Worm (Caenorhabditis elegans): ENCODE results near the gene Y116F11A.3.

Y116F11A.3 gene

ce11 chrV:19727990-19728389, 841 bp upstream of the Y116F11A.3 start:
- no peak for TF ChIP-seq nhr-179 (tag; optimal IDR thresholded peaks at IDR 0.05)
- no peak for TF ChIP-seq snpc-1.1 (tag; optimal IDR thresholded peaks at IDR 0.05; ENCODE audit: insufficient read depth)
- no peak for TF ChIP-seq egl-18 (GFP tag; IDR thresholded peaks at IDR 0.05)
- no peak for TF ChIP-seq C17E4.6 (GFP tag; IDR thresholded peaks at IDR 0.05)
- no peak for TF ChIP-seq F33H1.4 (GFP tag; IDR thresholded peaks at IDR 0.05)
- no peak for TF ChIP-seq F39B2.1 (GFP tag; IDR thresholded peaks at IDR 0.05)
- no peak for TF ChIP-seq attf-3 (GFP tag; conservative IDR thresholded peaks at IDR 0.05)
- TF ChIP-seq mxl-1 (tag; optimal IDR thresholded peaks at IDR 0.05), result no peak
- TF ChIP-seq hmg-1.2 (GFP tag; IDR thresholded peaks at IDR 0.05), result peak; percentile 87
- no peak for TF ChIP-seq efl-1 (GFP tag; optimal IDR thresholded peaks at IDR 0.05)
- no peak for TF ChIP-seq let-607 (tag; optimal IDR thresholded peaks at IDR 0.05)
- 0 out of 2 replicates have a peak, but pooled peaks have one; percentile 7 for TF ChIP-seq mcd-1 (GFP tag; IDR thresholded peaks at IDR 0.05)
- TF ChIP-seq chd-7 (tag; optimal IDR thresholded peaks at IDR 0.05), result no peak
- TF ChIP-seq snpc-3.4 (tag; optimal IDR thresholded peaks at IDR 0.05), result no peak
- TF ChIP-seq cebp-2 (GFP tag; IDR thresholded peaks at IDR 0.05), result no peak
- no peak for TF ChIP-seq aptf-3 (GFP tag; IDR thresholded peaks at IDR 0.05)
- TF ChIP-seq F52B5.7 (tag; optimal IDR thresholded peaks at IDR 0.05), result no peak
- no peak for TF ChIP-seq pha-4 (tag; optimal IDR thresholded peaks at IDR 0.05)
- no peak for TF ChIP-seq lin-54 (GFP tag; optimal IDR thresholded peaks at IDR 0.05)
- no peak for TF ChIP-seq F10E7.11 (tag; optimal IDR thresholded peaks at IDR 0.05)
- TF ChIP-seq ceh-58 (GFP tag; IDR thresholded peaks at IDR 0.05), result no peak
- TF ChIP-seq F22D6.2 (tag; optimal IDR thresholded peaks at IDR 0.05), result no peak
- TF ChIP-seq lsy-27 (tag; optimal IDR thresholded peaks at IDR 0.05; ENCODE audit: borderline replicate concordance, insufficient read depth), result no peak
- TF ChIP-seq egrh-3 (GFP tag; IDR thresholded peaks at IDR 0.05), result peak; percentile 53; the same call in 1 of the 2 replicates
- TF ChIP-seq nfya-2 (GFP tag; IDR thresholded peaks at IDR 0.05), result no peak

DNA sequence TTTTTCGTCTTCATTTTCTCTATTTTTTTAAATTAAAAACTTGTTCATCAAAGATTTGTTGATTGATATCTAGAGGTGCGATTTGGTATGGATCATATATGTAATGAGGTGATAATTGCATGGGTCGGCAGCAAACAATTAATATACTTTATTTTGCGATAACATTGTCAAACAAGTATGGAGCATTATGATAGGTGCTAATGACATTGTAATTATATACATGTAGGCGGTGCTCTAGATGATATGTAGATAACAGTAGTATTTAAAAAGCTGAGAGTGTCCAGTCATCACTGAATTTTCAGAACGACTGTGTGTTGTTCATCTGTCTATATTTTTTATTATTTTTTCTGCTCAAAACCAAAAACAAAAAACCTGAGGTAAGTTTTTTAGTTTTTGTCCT, 1.4 kb downstream of the Y116F11A.3 start, which contains the start of gene Y116F11A.1:
Gene Y116F11A.1 (plus strand): TSS at position 301 of the 400 bp plus-strand sequence.
- no peak for TF ChIP-seq dpl-1 (GFP tag; optimal IDR thresholded peaks at IDR 0.05)
- TF ChIP-seq ekl-4 (GFP tag; IDR thresholded peaks at IDR 0.05), result no peak
- no peak for TF ChIP-seq nhr-179 (tag; optimal IDR thresholded peaks at IDR 0.05)
- no peak for TF ChIP-seq ceh-100 (GFP tag; IDR thresholded peaks at IDR 0.05)
- TF ChIP-seq lir-1 (GFP tag; conservative IDR thresholded peaks at IDR 0.05), result no peak
- no peak for TF ChIP-seq egl-44 (GFP tag; IDR thresholded peaks at IDR 0.05)
- TF ChIP-seq hrde-1 (tag; optimal IDR thresholded peaks at IDR 0.05; ENCODE audit: borderline replicate concordance), result no peak
- no peak for TF ChIP-seq Y95B8A.8 (GFP tag; IDR thresholded peaks at IDR 0.05)
- TF ChIP-seq madf-10 (tag; optimal IDR thresholded peaks at IDR 0.05), result no peak
- TF ChIP-seq ztf-18 (tag; optimal IDR thresholded peaks at IDR 0.05), result no peak
- TF ChIP-seq nhr-120 (GFP tag; IDR thresholded peaks at IDR 0.05), result no peak
- no peak for TF ChIP-seq D2030.7 (GFP tag; IDR thresholded peaks at IDR 0.05)
- no peak for TF ChIP-seq tlf-1 (GFP tag; optimal IDR thresholded peaks at IDR 0.05)
- no peak for TF ChIP-seq dox-1 (GFP tag; IDR thresholded peaks at IDR 0.05)

DNA sequence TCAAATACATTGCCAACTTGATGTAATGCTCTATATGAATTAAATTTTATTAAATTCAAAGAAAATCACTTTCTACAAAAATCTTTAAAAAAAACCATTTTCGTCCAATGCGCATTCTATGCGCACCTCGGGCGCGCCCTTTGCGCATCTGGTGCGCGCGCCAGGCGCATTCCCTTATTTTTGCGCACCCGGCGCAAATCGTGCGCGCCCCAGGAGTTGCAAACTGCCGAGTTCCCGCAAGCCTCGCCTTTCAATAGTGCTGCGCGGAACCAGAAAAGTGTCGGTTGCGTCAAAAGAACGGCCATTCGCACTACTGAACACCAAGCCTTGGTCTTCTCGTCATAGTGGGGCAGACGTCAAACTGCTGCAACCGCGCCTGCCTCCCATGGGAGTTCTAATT, 4.9 kb downstream of the Y116F11A.3 start:
- TF ChIP-seq zfh-2 (GFP tag; conservative IDR thresholded peaks at IDR 0.05) (peak; percentile 85), nhr-120 (GFP tag; IDR thresholded peaks at IDR 0.05) (0 out of 2 replicates have a peak, but pooled peaks have one; percentile 51), madf-3 (GFP tag; IDR thresholded peaks at IDR 0.05) (no peak), F52B5.7 (tag; optimal IDR thresholded peaks at IDR 0.05) (no peak), egrh-3 (GFP tag; IDR thresholded peaks at IDR 0.05) (peak; percentile 48; the same call in 1 of the 2 replicates), dox-1 (GFP tag; IDR thresholded peaks at IDR 0.05) (no peak), egl-44 (GFP tag; IDR thresholded peaks at IDR 0.05) (no peak), C17E4.6 (GFP tag; IDR thresholded peaks at IDR 0.05) (0 out of 2 replicates have a peak, but pooled peaks have one; percentile 36), aptf-3 (GFP tag; IDR thresholded peaks at IDR 0.05) (0 out of 2 replicates have a peak, but pooled peaks have one; percentile 38), sptf-2 (GFP tag; optimal IDR thresholded peaks at IDR 0.05) (no peak), egl-18 (GFP tag; IDR thresholded peaks at IDR 0.05) (no peak)

Measured in whole organism, young adult.